Worm (Caenorhabditis elegans) whole organism, late embryonic: ENCODE data around the gene wht-7.

Source experiments
- K02D7.2 ChIP-seq: sonication (generic microtip); optimal IDR thresholded peaks from 2 replicates; lab custom pipeline; 2017; ENCODE audit warnings: mild to moderate bottlenecking, missing genetic modification characterization, missing compliant biosample characterization
- T23F11.4 ChIP-seq: fragments of 200-800 bp; sonication (Bioruptor generic); optimal IDR thresholded peaks from 2 replicates; lab custom pipeline; 2018; ENCODE audit warnings: mild to moderate bottlenecking, missing genetic modification characterization, missing compliant biosample characterization
- ceh-18 ChIP-seq: sonication (generic microtip); optimal IDR thresholded peaks from 2 replicates; lab custom pipeline; 2016; ENCODE audit warnings: missing genetic modification characterization, missing compliant biosample characterization
- ceh-22 ChIP-seq: sonication (generic microtip); optimal IDR thresholded peaks from 2 replicates; lab custom pipeline; 2017; ENCODE audit warnings: missing biosample characterization, missing genetic modification characterization
- ceh-31 ChIP-seq: sonication (generic microtip); optimal IDR thresholded peaks from 2 replicates; lab custom pipeline; 2016; ENCODE audit warnings: missing genetic modification characterization, missing compliant biosample characterization
- ceh-45 ChIP-seq: fragments of 200-800 bp; sonication (Bioruptor generic); IDR thresholded peaks from 2 replicates; pipeline ENCODE4 v1.3.6; 2022; ENCODE audit warnings: missing genetic modification reagents, missing genetic modification characterization, missing compliant biosample characterization
- ceh-48 ChIP-seq: sonication (generic microtip); optimal IDR thresholded peaks from 2 replicates; lab custom pipeline; 2016; ENCODE audit warnings: missing genetic modification characterization, inconsistent platforms, missing compliant biosample characterization
- ceh-9 ChIP-seq: sonication (generic microtip); optimal IDR thresholded peaks from 2 replicates; lab custom pipeline; 2016; ENCODE audit warnings: mild to moderate bottlenecking, missing genetic modification characterization, inconsistent platforms, missing compliant biosample characterization
- dmd-4 ChIP-seq: sonication (generic microtip); optimal IDR thresholded peaks from 2 replicates; lab custom pipeline; 2016; ENCODE audit warnings: borderline replicate concordance, missing genetic modification characterization, missing compliant biosample characterization
- dve-1 ChIP-seq: sonication (generic microtip); optimal IDR thresholded peaks from 2 replicates; lab custom pipeline; 2017; ENCODE audit warnings: antibody characterized with exemption, mild to moderate bottlenecking, missing genetic modification characterization, missing compliant biosample characterization
- elt-2 ChIP-seq: sonication (generic microtip); optimal IDR thresholded peaks from 2 replicates; lab custom pipeline; 2016; ENCODE audit warnings: missing genetic modification reagents, missing genetic modification characterization, missing compliant biosample characterization
- ets-4 ChIP-seq: sonication (generic microtip); optimal IDR thresholded peaks from 2 replicates; lab custom pipeline; 2016; ENCODE audit warnings: missing genetic modification characterization, missing compliant biosample characterization
- eyg-1 ChIP-seq: sonication (generic microtip); optimal IDR thresholded peaks from 2 replicates; lab custom pipeline; 2016; ENCODE audit warnings: missing genotype, missing genetic modification characterization, missing compliant biosample characterization
- fkh-6 ChIP-seq: sonication (generic microtip); optimal IDR thresholded peaks from 2 replicates; lab custom pipeline; 2016; ENCODE audit warnings: missing genetic modification characterization, missing compliant biosample characterization
- hlh-6 ChIP-seq: sonication (generic microtip); optimal IDR thresholded peaks from 2 replicates; lab custom pipeline; 2016; ENCODE audit warnings: missing genotype, missing genetic modification characterization, missing compliant biosample characterization
- hlh-8 ChIP-seq: sonication (generic microtip); optimal IDR thresholded peaks from 2 replicates; lab custom pipeline; 2016; ENCODE audit warnings: missing genotype, missing genetic modification characterization, missing compliant biosample characterization
- lim-6 ChIP-seq: sonication (generic microtip); optimal IDR thresholded peaks from 2 replicates; lab custom pipeline; 2016; ENCODE audit warnings: missing genetic modification characterization, missing compliant biosample characterization
- madf-2 ChIP-seq: sonication (generic microtip); optimal IDR thresholded peaks from 2 replicates; lab custom pipeline; 2017; ENCODE audit warnings: missing genetic modification characterization, missing compliant biosample characterization
- nfya-1 ChIP-seq: sonication (generic microtip); optimal IDR thresholded peaks from 2 replicates; lab custom pipeline; 2017; ENCODE audit warnings: missing genetic modification characterization, mild to moderate bottlenecking, missing compliant biosample characterization, antibody characterized with exemption, moderate library complexity
- nhr-11 ChIP-seq: fragments of 150-350 bp; optimal IDR thresholded peaks from 2 replicates; lab custom pipeline; 2014; ENCODE audit warnings: missing biosample characterization, missing genetic modification characterization
- nhr-232 ChIP-seq: sonication (generic microtip); optimal IDR thresholded peaks from 2 replicates; lab custom pipeline; 2016; ENCODE audit warnings: missing genetic modification characterization, missing compliant biosample characterization
- odd-2 ChIP-seq: sonication (generic microtip); optimal IDR thresholded peaks from 2 replicates; lab custom pipeline; 2017; ENCODE audit warnings: antibody characterized with exemption, mild to moderate bottlenecking, missing genetic modification characterization, missing compliant biosample characterization
- pax-1 ChIP-seq: fragments of 150-350 bp; optimal IDR thresholded peaks from 2 replicates; lab custom pipeline; 2014; ENCODE audit warnings: missing biosample characterization, missing genetic modification characterization
- pha-2 ChIP-seq: sonication (generic microtip); optimal IDR thresholded peaks from 2 replicates; lab custom pipeline; 2017; ENCODE audit warnings: mild to moderate bottlenecking, missing genetic modification characterization, missing compliant biosample characterization
- rnt-1 ChIP-seq: sonication (generic microtip); optimal IDR thresholded peaks from 2 replicates; lab custom pipeline; 2016; ENCODE audit warnings: missing genetic modification characterization, missing compliant biosample characterization
- sdc-2 ChIP-seq: sonication (generic microtip); optimal IDR thresholded peaks from 2 replicates; lab custom pipeline; 2016; ENCODE audit warnings: missing genotype, missing genetic modification characterization, missing compliant biosample characterization
- tbx-2 ChIP-seq: sonication (generic microtip); optimal IDR thresholded peaks from 2 replicates; lab custom pipeline; 2016; ENCODE audit warnings: missing genetic modification characterization, missing compliant biosample characterization
- ttx-3 ChIP-seq: sonication (generic microtip); optimal IDR thresholded peaks from 2 replicates; lab custom pipeline; 2016; ENCODE audit warnings: missing genetic modification reagents, missing genetic modification characterization, missing compliant biosample characterization
- unc-42 ChIP-seq: sonication (generic microtip); optimal IDR thresholded peaks from 2 replicates; lab custom pipeline; 2016; ENCODE audit warnings: missing genotype, missing genetic modification characterization, missing compliant biosample characterization
- unc-55 ChIP-seq: sonication (generic microtip); optimal IDR thresholded peaks from 2 replicates; lab custom pipeline; 2017; ENCODE audit warnings: missing biosample characterization, missing genetic modification reagents, missing genetic modification characterization

wht-7 gene

ce11 chrIII:6176761-6177160, 27.4 kb upstream of the wht-7 start, which contains the start of gene F42A10.6:
Gene F42A10.6 (minus strand): TSS chrIII:6176861.
- TF ChIP-seq nhr-232 (tag; lab: Kevin White, UChicago) = no peak
- TF ChIP-seq madf-2 (tag; lab: Kevin White, UChicago) = no peak
- TF ChIP-seq pha-2 (tag; lab: Kevin White, UChicago) = no peak
- TF ChIP-seq ceh-22 (tag; lab: Kevin White, UChicago) = no peak
- no peak for TF ChIP-seq lim-6
- TF ChIP-seq ets-4 = no peak
- TF ChIP-seq tbx-2 (tag; lab: Kevin White, UChicago) = no peak
- no peak for TF ChIP-seq hlh-8 (tag; lab: Kevin White, UChicago)
- no peak for TF ChIP-seq ceh-9
- TF ChIP-seq ceh-45 (GFP tag; lab: Robert Waterston, UW) = no peak
- TF ChIP-seq eyg-1 (tag; lab: Kevin White, UChicago) = no peak
- no peak for TF ChIP-seq ttx-3 (tag; lab: Kevin White, UChicago)
- TF ChIP-seq unc-42 = no peak
- TF ChIP-seq dve-1 (tag; lab: Kevin White, UChicago) = no peak
- no peak for TF ChIP-seq hlh-6 (tag; lab: Kevin White, UChicago)
- no peak for TF ChIP-seq sdc-2
- no peak for TF ChIP-seq K02D7.2 (tag; lab: Kevin White, UChicago)
- TF ChIP-seq ceh-48 (tag; lab: Kevin White, UChicago) = no peak
- no peak for TF ChIP-seq fkh-6
- TF ChIP-seq T23F11.4 (GFP tag; lab: Kevin White, UChicago) = no peak

ce11 chrIII:6176172-6176571, 26.8 kb upstream of the wht-7 start:
- no peak for TF ChIP-seq ceh-48 (tag; lab: Kevin White, UChicago)
- TF ChIP-seq, all 69 proteins: peak for 0

ce11 chrIII:6173020-6173597, 23.7 kb upstream of the wht-7 start, which contains the start of the genes abcf-3 and F42A10.5:
Gene abcf-3 (plus strand): TSS chrIII:6173403.
Gene F42A10.5 (minus strand): TSS chrIII:6173477.
- TF ChIP-seq odd-2 (no peak), nhr-11 (no peak), nfya-1 (tag; lab: Kevin White, UChicago) (peak; percentile 32), elt-2 (tag; lab: Kevin White, UChicago) (peak; percentile 18)

- TF ChIP-seq elt-2 (tag; lab: Kevin White, UChicago) = no peak
- TF ChIP-seq K02D7.2 (tag; lab: Kevin White, UChicago) = no peak
- peak; percentile 35 for TF ChIP-seq nfya-1 (tag; lab: Kevin White, UChicago)
- TF ChIP-seq ceh-48 (tag; lab: Kevin White, UChicago) = no peak
- peak; percentile 72 for TF ChIP-seq pax-1 (tag; lab: Kevin White, UChicago)
- TF ChIP-seq hlh-6 (tag; lab: Kevin White, UChicago) = no peak
- no peak for TF ChIP-seq dmd-4
- no peak for TF ChIP-seq lim-6
- no peak for TF ChIP-seq tbx-2 (tag; lab: Kevin White, UChicago)
- peak; percentile 44 for TF ChIP-seq unc-55
- no peak for TF ChIP-seq nhr-11
- TF ChIP-seq rnt-1 (tag; lab: Kevin White, UChicago) = peak; percentile 42
- TF ChIP-seq ceh-31 (tag; lab: Kevin White, UChicago) = peak; percentile 31
- no peak for TF ChIP-seq madf-2 (tag; lab: Kevin White, UChicago)
- peak; percentile 45 for TF ChIP-seq ceh-18 (tag; lab: Kevin White, UChicago)
Measured at ce11 chrIII:6170038-6170437, 20.6 kb upstream of the wht-7 start.

- no peak for TF ChIP-seq fkh-6
- TF ChIP-seq ttx-3 (tag; lab: Kevin White, UChicago) = no peak
Measured at ce11 chrIII:6168497-6169227, 19.3 kb upstream of the wht-7 start, which contains the start of gene efk-1. Gene efk-1 (minus strand): TSS chrIII:6168547.
